Worm (Caenorhabditis elegans) whole organism, mixed stage, embryonic: ENCODE data around the gene elo-3.

Experiments
- M03D4.4 ChIP-seq: sonication (generic microtip); optimal IDR thresholded peaks from 2 replicates; lab custom pipeline; 2017; ENCODE audit warnings: mild to moderate bottlenecking, missing genetic modification characterization, missing compliant biosample characterization
- bed-3 ChIP-seq: fragments of 200-800 bp; sonication (Bioruptor generic); optimal IDR thresholded peaks from 3 replicates; lab custom pipeline; 2018; ENCODE audit warnings: mild to moderate bottlenecking, missing genetic modification characterization, moderate library complexity, missing compliant biosample characterization
- blmp-1 ChIP-seq: fragments of 150-350 bp; optimal IDR thresholded peaks from 2 replicates; lab custom pipeline; 2014; ENCODE audit warnings: missing biosample characterization, missing genetic modification characterization
- ceh-83 ChIP-seq: fragments of 200-800 bp; sonication (Bioruptor generic); optimal IDR thresholded peaks from 2 replicates; lab custom pipeline; 2018; ENCODE audit warnings: mild to moderate bottlenecking, missing genetic modification characterization, missing compliant biosample characterization
- ces-1 ChIP-seq: fragments of 150-350 bp; optimal IDR thresholded peaks from 2 replicates; lab custom pipeline; 2014; ENCODE audit warnings: missing biosample characterization, missing genetic modification reagents, missing genetic modification characterization
- cnd-1 ChIP-seq: fragments of 200-800 bp; sonication (Bioruptor generic); optimal IDR thresholded peaks from 2 replicates; lab custom pipeline; 2018; ENCODE audit warnings: mild to moderate bottlenecking, missing genetic modification characterization, missing compliant biosample characterization
- drap-1 ChIP-seq: fragments of 200-800 bp; sonication (Bioruptor generic); optimal IDR thresholded peaks from 3 replicates; lab custom pipeline; 2018; ENCODE audit warnings: mild to moderate bottlenecking, missing genetic modification characterization, missing compliant biosample characterization
- elt-3 ChIP-seq: fragments of 150-350 bp; optimal IDR thresholded peaks from 2 replicates; lab custom pipeline; 2014; ENCODE audit warnings: missing biosample characterization, missing genetic modification characterization
- flh-1 ChIP-seq: fragments of 200-800 bp; sonication (Bioruptor generic); optimal IDR thresholded peaks from 2 replicates; lab custom pipeline; 2018; ENCODE audit warnings: mild to moderate bottlenecking, missing genetic modification characterization, moderate library complexity, missing compliant biosample characterization
- ham-2 ChIP-seq: fragments of 200-800 bp; sonication (Bioruptor generic); optimal IDR thresholded peaks from 2 replicates; lab custom pipeline; 2018; ENCODE audit warnings: mild to moderate bottlenecking, missing genetic modification characterization, missing compliant biosample characterization
- hlh-1 ChIP-seq: fragments of 150-350 bp; optimal IDR thresholded peaks from 2 replicates; lab custom pipeline; 2014; ENCODE audit warnings: missing biosample characterization, missing genetic modification reagents, missing genetic modification characterization
- lin-13 ChIP-seq: fragments of 150-350 bp; optimal IDR thresholded peaks from 2 replicates; lab custom pipeline; 2014; ENCODE audit warnings: missing biosample characterization, missing genetic modification characterization
- lin-32 ChIP-seq: fragments of 200-800 bp; sonication (Bioruptor generic); optimal IDR thresholded peaks from 2 replicates; lab custom pipeline; 2018; ENCODE audit warnings: mild to moderate bottlenecking, missing genetic modification characterization, missing compliant biosample characterization
- lsy-2 ChIP-seq: fragments of 150-350 bp; optimal IDR thresholded peaks from 2 replicates; lab custom pipeline; 2014; ENCODE audit warnings: missing biosample characterization, missing genetic modification characterization
- mab-5 ChIP-seq: fragments of 150-350 bp; optimal IDR thresholded peaks from 2 replicates; lab custom pipeline; 2014; ENCODE audit warnings: missing biosample characterization, missing genetic modification characterization
- nhr-12 ChIP-seq: fragments of 150-350 bp; optimal IDR thresholded peaks from 2 replicates; lab custom pipeline; 2014; ENCODE audit warnings: missing biosample characterization, missing genetic modification characterization
- nhr-2 ChIP-seq: fragments of 150-350 bp; optimal IDR thresholded peaks from 2 replicates; lab custom pipeline; 2014; ENCODE audit warnings: missing biosample characterization, missing genetic modification characterization
- nhr-237 ChIP-seq: fragments of 150-350 bp; optimal IDR thresholded peaks from 2 replicates; lab custom pipeline; 2014; ENCODE audit warnings: missing biosample characterization, missing genetic modification characterization
- nhr-28 ChIP-seq: fragments of 150-350 bp; optimal IDR thresholded peaks from 2 replicates; lab custom pipeline; 2014; ENCODE audit warnings: missing biosample characterization, missing genetic modification characterization
- pha-4 ChIP-seq: fragments of 150-350 bp; optimal IDR thresholded peaks from 2 replicates; lab custom pipeline; 2018; ENCODE audit warnings: missing biosample characterization, missing genetic modification reagents, missing genetic modification characterization
- sem-2 ChIP-seq: fragments of 200-800 bp; sonication (Bioruptor generic); optimal IDR thresholded peaks from 2 replicates; lab custom pipeline; 2018; ENCODE audit warnings: mild to moderate bottlenecking, missing genetic modification characterization, missing compliant biosample characterization
- snpc-4 ChIP-seq: fragments of 150-350 bp; optimal IDR thresholded peaks from 2 replicates; lab custom pipeline; 2014; ENCODE audit warnings: missing biosample characterization, missing genetic modification characterization
- sptf-1 ChIP-seq: sonication (generic microtip); optimal IDR thresholded peaks from 2 replicates; lab custom pipeline; 2017; ENCODE audit warnings: mild to moderate bottlenecking, missing genetic modification characterization, moderate library complexity, missing compliant biosample characterization
- tbx-8 ChIP-seq: fragments of 200-800 bp; sonication (Bioruptor generic); optimal IDR thresholded peaks from 2 replicates; lab custom pipeline; 2018; ENCODE audit warnings: mild to moderate bottlenecking, missing genetic modification characterization, moderate library complexity, missing compliant biosample characterization
- unc-120 ChIP-seq: sonication (generic microtip); optimal IDR thresholded peaks from 2 replicates; lab custom pipeline; 2017; ENCODE audit warnings: missing genetic modification characterization, missing compliant biosample characterization; ENCODE audit not compliant: poor library complexity, severe bottlenecking
- unc-39 ChIP-seq: fragments of 150-350 bp; optimal IDR thresholded peaks from 2 replicates; lab custom pipeline; 2014; ENCODE audit warnings: missing biosample characterization, missing genetic modification characterization
- unc-62 ChIP-seq: fragments of 150-350 bp; optimal IDR thresholded peaks from 2 replicates; lab custom pipeline; 2014; ENCODE audit warnings: missing biosample characterization, missing genetic modification reagents, missing genetic modification characterization
- zip-8 ChIP-seq: fragments of 150-350 bp; optimal IDR thresholded peaks from 2 replicates; lab custom pipeline; 2014; ENCODE audit warnings: missing biosample characterization, missing genetic modification characterization
- ztf-11 ChIP-seq: fragments of 150-350 bp; optimal IDR thresholded peaks from 2 replicates; lab custom pipeline; 2014; ENCODE audit warnings: missing biosample characterization, missing genetic modification characterization

Gene elo-3

DNA sequence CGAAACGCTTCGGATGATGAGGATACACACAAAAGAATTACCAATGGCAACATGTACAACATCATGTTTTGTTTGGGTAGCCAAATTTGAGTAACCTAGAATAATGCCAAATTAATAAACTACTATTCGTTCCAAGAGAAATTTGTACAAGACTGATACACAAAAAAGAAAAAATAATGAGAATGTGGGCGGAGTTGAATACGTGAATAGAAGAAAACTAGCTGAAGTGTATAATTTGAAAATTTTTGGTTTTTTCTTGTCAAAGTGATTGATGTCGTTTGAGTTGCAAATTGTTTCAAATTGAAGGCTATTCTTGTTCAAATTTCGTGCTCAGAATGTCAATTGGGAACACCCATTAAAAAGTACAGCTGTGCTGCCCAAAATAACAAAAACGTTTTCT lies 45.8 kb upstream of the elo-3 start, which contains the start of gene R13A1.5:
Gene R13A1.5 (minus strand): TSS at position 101 of the 400 bp plus-strand sequence.
- TF ChIP-seq unc-62 (GFP tag; lab: Kevin White, UChicago), result no peak
- TF ChIP-seq pha-4 (tag; lab: Kevin White, UChicago), result no peak
- no peak for TF ChIP-seq hlh-1 (tag; lab: Kevin White, UChicago)
- no peak for TF ChIP-seq unc-120 (tag; lab: Kevin White, UChicago)
- no peak for TF ChIP-seq nhr-12 (tag; lab: Kevin White, UChicago)
- TF ChIP-seq sem-2 (GFP tag; lab: Kevin White, UChicago), result no peak
- no peak for TF ChIP-seq ces-1 (GFP tag; lab: Kevin White, UChicago)
- TF ChIP-seq lin-13 (tag; lab: Kevin White, UChicago), result no peak
- no peak for TF ChIP-seq nhr-28 (tag; lab: Kevin White, UChicago)
- no peak for TF ChIP-seq sptf-1 (tag; lab: Kevin White, UChicago)
- TF ChIP-seq tbx-8 (GFP tag; lab: Kevin White, UChicago), result no peak

DNA sequence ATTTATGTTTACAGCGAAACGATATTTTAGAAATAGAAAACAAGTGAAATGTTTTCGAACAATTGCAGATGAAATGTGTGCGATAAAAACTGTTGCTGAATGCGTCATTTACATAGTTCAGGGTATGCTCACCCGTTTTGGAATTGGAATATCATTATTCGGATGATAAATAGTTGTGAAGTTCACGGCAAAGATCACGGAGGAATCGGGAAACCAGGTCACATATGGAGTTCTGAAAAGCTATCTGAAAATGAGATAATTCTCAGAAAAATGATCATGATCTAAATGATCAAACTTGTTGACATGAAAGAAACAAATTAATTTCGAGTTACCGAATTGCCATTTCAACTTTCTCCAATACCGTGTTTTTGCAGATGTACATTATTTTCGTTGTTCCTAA lies 41.8 kb upstream of the elo-3 start, which contains the start of gene best-16:
Gene best-16 (minus strand): TSS at position 101 of the 400 bp plus-strand sequence.
- no peak for TF ChIP-seq unc-62 (GFP tag; lab: Kevin White, UChicago)
- no peak for TF ChIP-seq pha-4 (tag; lab: Kevin White, UChicago)
- no peak for TF ChIP-seq bed-3

DNA sequence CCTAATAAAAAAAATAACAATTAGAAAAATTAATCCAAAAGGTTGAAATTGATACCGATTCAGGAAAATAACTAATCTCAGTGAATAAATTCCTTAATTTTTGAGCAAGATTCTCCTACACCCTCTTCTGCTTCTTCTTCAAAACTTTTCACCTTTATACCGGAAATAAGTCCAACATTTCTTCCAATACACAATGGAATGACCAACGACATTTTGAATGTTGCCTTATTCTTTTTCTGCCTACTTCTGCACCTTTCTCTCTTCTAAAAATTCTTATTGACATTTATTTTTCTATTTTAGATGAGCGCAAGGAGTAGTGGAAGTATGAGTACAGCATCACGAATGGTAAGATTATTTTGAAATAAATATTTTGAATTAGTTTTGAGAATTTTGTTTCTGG lies 40.7 kb upstream of the elo-3 start, which contains the start of gene unc-8:
Gene unc-8 (plus strand): TSS at position 301 of the 400 bp plus-strand sequence.
- TF ChIP-seq unc-62 (GFP tag; lab: Kevin White, UChicago) (no peak), ceh-83 (GFP tag; lab: Kevin White, UChicago) (no peak), M03D4.4 (tag; lab: Kevin White, UChicago) (no peak), blmp-1 (no peak), drap-1 (GFP tag; lab: Kevin White, UChicago) (no peak), flh-1 (GFP tag; lab: Kevin White, UChicago) (no peak), hlh-1 (tag; lab: Kevin White, UChicago) (no peak)

DNA sequence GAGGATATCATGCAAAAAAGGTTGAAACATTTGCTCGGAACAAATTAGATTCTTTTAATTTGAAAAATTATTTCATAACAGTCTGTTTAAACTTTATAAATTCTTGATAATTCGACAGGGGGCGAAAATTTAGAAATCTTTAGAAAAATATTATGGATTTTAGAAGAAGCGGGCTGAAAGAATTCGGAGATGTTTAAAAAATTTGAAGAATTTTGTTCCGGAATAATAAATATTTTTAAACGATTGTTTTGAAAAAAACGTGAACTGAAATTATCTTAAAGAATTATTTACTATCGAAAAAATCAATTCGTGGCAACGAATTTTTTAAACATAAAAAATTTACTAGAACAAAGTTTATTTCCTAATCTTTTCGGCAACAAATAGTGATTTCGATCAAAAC lies 33.8 kb upstream of the elo-3 start, which contains the start of gene R13A1.3:
Gene R13A1.3 (plus strand): TSS at position 301 of the 400 bp plus-strand sequence.
- TF ChIP-seq sptf-1 (tag; lab: Kevin White, UChicago), result no peak
- TF ChIP-seq unc-62 (GFP tag; lab: Kevin White, UChicago), result no peak
- no peak for TF ChIP-seq blmp-1
- TF ChIP-seq elt-3 (tag; lab: Kevin White, UChicago), result no peak
- TF ChIP-seq lin-32, result no peak
- TF ChIP-seq ztf-11 (tag; lab: Kevin White, UChicago), result no peak
- no peak for TF ChIP-seq unc-120 (tag; lab: Kevin White, UChicago)
- no peak for TF ChIP-seq nhr-28 (tag; lab: Kevin White, UChicago)
- no peak for TF ChIP-seq drap-1 (GFP tag; lab: Kevin White, UChicago)
- no peak for TF ChIP-seq lin-13 (tag; lab: Kevin White, UChicago)
- TF ChIP-seq ham-2 (GFP tag; lab: Kevin White, UChicago), result no peak
- no peak for TF ChIP-seq zip-8 (tag; lab: Kevin White, UChicago)
- no peak for TF ChIP-seq unc-39 (tag; lab: Kevin White, UChicago)
- TF ChIP-seq lsy-2 (tag; lab: Kevin White, UChicago), result no peak
- no peak for TF ChIP-seq mab-5 (tag; lab: Kevin White, UChicago)
- TF ChIP-seq M03D4.4 (tag; lab: Kevin White, UChicago), result no peak
- no peak for TF ChIP-seq nhr-237
- TF ChIP-seq flh-1 (GFP tag; lab: Kevin White, UChicago), result no peak
- no peak for TF ChIP-seq tbx-8 (GFP tag; lab: Kevin White, UChicago)
- TF ChIP-seq nhr-2 (tag; lab: Kevin White, UChicago), result no peak

DNA sequence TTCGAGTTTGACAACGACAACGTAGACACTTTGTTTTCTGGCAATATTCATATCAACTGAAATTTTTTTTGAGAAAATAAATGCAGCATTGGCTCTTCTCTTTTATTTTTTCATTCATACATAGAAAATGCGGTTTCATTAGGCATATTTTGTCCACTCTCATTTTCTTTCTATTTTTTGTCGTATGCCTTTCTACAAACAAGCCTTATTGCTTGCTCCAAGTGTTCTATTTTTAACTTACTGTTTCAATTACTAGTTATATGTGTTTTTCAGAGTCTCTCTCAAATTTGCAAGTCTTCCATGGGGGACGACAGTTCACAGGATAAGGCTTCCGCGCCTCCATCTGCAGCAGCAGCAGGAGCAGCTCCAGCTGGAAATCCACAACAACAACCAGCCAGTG lies 31.5 kb upstream of the elo-3 start, which contains the start of gene kcc-1:
Gene kcc-1 (plus strand): TSS at position 301 of the 400 bp plus-strand sequence.
- TF ChIP-seq elt-3 (tag; lab: Kevin White, UChicago) (no peak), bed-3 (no peak), lin-13 (tag; lab: Kevin White, UChicago) (no peak), snpc-4 (no peak), lsy-2 (tag; lab: Kevin White, UChicago) (no peak), unc-120 (tag; lab: Kevin White, UChicago) (no peak), flh-1 (GFP tag; lab: Kevin White, UChicago) (no peak), cnd-1 (tag; lab: Kevin White, UChicago) (no peak), sptf-1 (tag; lab: Kevin White, UChicago) (no peak)
